Worm (Caenorhabditis elegans): Measurements from ENCODE around the gene mff-1.

ce11 chrX:12978569-12978968, 8.4 kb downstream of the mff-1 start:
- TF ChIP-seq mdl-1 (tag; optimal IDR thresholded peaks at IDR 0.05) (no peak), aly-2 (tag; optimal IDR thresholded peaks at IDR 0.05) (no peak), lin-39 (tag; optimal IDR thresholded peaks at IDR 0.05) (no peak), nhr-237 (tag; optimal IDR thresholded peaks at IDR 0.05) (no peak), unc-62 (GFP tag; optimal IDR thresholded peaks at IDR 0.05) (no peak), nhr-77 (tag; optimal IDR thresholded peaks at IDR 0.05) (no peak), ztf-4 (tag; optimal IDR thresholded peaks at IDR 0.05) (no peak), zag-1 (tag; optimal IDR thresholded peaks at IDR 0.05) (no peak), peb-1 (tag; optimal IDR thresholded peaks at IDR 0.05) (no peak)
